Worm (Caenorhabditis elegans): ENCODE results near the gene slc-17.2.

- TF ChIP-seq pqm-1 (tag; optimal IDR thresholded peaks at IDR 0.05) (no peak), sox-4 (tag; optimal IDR thresholded peaks at IDR 0.05) (no peak), unc-86 (tag; optimal IDR thresholded peaks at IDR 0.05) (no peak), ztf-16 (tag; optimal IDR thresholded peaks at IDR 0.05) (no peak), unc-55 (GFP tag; optimal IDR thresholded peaks at IDR 0.05) (no peak), dmd-4 (tag; optimal IDR thresholded peaks at IDR 0.05; ENCODE audit: borderline replicate concordance) (no peak)
Measured at ce11 chrIII:9344347-9344746, 45.6 kb downstream of the slc-17.2 start, which contains the start of gene emb-9.

Measured in whole organism, late embryonic.